Worm (Caenorhabditis elegans): ENCODE data around the gene F44E5.1.
"Not testable (repeated sequence)": the region's sequence is repeated elsewhere in the genome, so short reads cannot be mapped to it uniquely, and the experiment has no call there.

Gene F44E5.1

ce11 chrII:11761806-11762512 is 12.4 kb downstream of the F44E5.1 start (continued):
- TF ChIP-seq hmg-1.1 (GFP tag; IDR thresholded peaks at IDR 0.05) (peak; percentile 73), mdt-29 (GFP tag; IDR thresholded peaks at IDR 0.05) (peak; percentile 63; the same call in 1 of the 2 replicates), lsy-2 (tag; optimal IDR thresholded peaks at IDR 0.05) (peak in 1 of 2 experiments; percentile 86), egl-43 (GFP tag; IDR thresholded peaks at IDR 0.05) (no peak), pha-4 (GFP tag; IDR thresholded peaks at IDR 0.05) (peak; percentile 76; the same call in 1 of the 2 replicates), pha-4 (tag; optimal IDR thresholded peaks at IDR 0.05) (peak; percentile 35), snpc-1.2 (GFP tag; IDR thresholded peaks at IDR 0.05) (peak; percentile 68; the same call in 1 of the 2 replicates), php-3 (GFP tag; IDR thresholded peaks at IDR 0.05) (peak; percentile 71), nhr-25 (tag; optimal IDR thresholded peaks at IDR 0.05; ENCODE audit: borderline replicate concordance, insufficient read depth) (no peak), F49E8.2 (tag; optimal IDR thresholded peaks at IDR 0.05; ENCODE audit: borderline replicate concordance) (no peak), lin-38 (GFP tag; IDR thresholded peaks at IDR 0.05) (peak; percentile 69), lin-29 (GFP tag; IDR thresholded peaks at IDR 0.05) (no peak), nhr-6 (tag; optimal IDR thresholded peaks at IDR 0.05) (peak; percentile 34), vab-7 (GFP tag; IDR thresholded peaks at IDR 0.05) (no peak), R02D3.7 (tag; optimal IDR thresholded peaks at IDR 0.05) (no peak), Y5F2A.4 (GFP tag; optimal IDR thresholded peaks at IDR 0.05) (no peak), ctbp-1 (GFP tag; IDR thresholded peaks at IDR 0.05) (peak; percentile 94), dmd-9 (GFP tag; IDR thresholded peaks at IDR 0.05) (0 out of 2 replicates have a peak, but pooled peaks have one; percentile 24), ceh-32 (tag; optimal IDR thresholded peaks at IDR 0.05; ENCODE audit: poor library complexity) (peak; percentile 57), daf-16 (GFP tag; optimal IDR thresholded peaks at IDR 0.05) (no peak), daf-16 (tag; optimal IDR thresholded peaks at IDR 0.05) (peak; percentile 38), madf-9 (GFP tag; conservative IDR thresholded peaks at IDR 0.05) (no peak; the same call in 1 of the 2 replicates), zfp-2 (tag; optimal IDR thresholded peaks at IDR 0.05) (no peak), nhr-41 (GFP tag; IDR thresholded peaks at IDR 0.05) (no peak), ZK337.2 (GFP tag; IDR thresholded peaks at IDR 0.05) (no peak), saeg-2 (GFP tag; IDR thresholded peaks at IDR 0.05) (0 out of 2 replicates have a peak, but pooled peaks have one; percentile 25), dmd-6 (GFP tag; IDR thresholded peaks at IDR 0.05) (peak; percentile 49; the same call in 1 of the 2 replicates), Y75B8A.6 (GFP tag; IDR thresholded peaks at IDR 0.05) (peak; percentile 87), ceh-44 (GFP tag; IDR thresholded peaks at IDR 0.05) (no peak), tra-1 (GFP tag; IDR thresholded peaks at IDR 0.05) (0 out of 2 replicates have a peak, but pooled peaks have one; percentile 25), hlh-30 (tag; optimal IDR thresholded peaks at IDR 0.05; ENCODE audit: insufficient read depth) (no peak), mdl-1 (tag; optimal IDR thresholded peaks at IDR 0.05) (no peak), T20F7.1 (GFP tag; optimal IDR thresholded peaks at IDR 0.05) (peak; percentile 70), sdz-12 (GFP tag; optimal IDR thresholded peaks at IDR 0.05) (no peak), Y105C5A.15 (GFP tag; IDR thresholded peaks at IDR 0.05) (no peak), ztf-7 (tag; optimal IDR thresholded peaks at IDR 0.05) (peak; percentile 24), hlh-11 (tag; optimal IDR thresholded peaks at IDR 0.05) (peak; percentile 39), jun-1 (tag; optimal IDR thresholded peaks at IDR 0.05) (no peak)

- TF ChIP-seq lin-29 (GFP tag; IDR thresholded peaks at IDR 0.05) (peak; percentile 100), T26A8.4 (GFP tag; IDR thresholded peaks at IDR 0.05) (peak; percentile 99), tag-97 (GFP tag; IDR thresholded peaks at IDR 0.05) (peak; percentile 100), nhr-11 (tag; optimal IDR thresholded peaks at IDR 0.05) (peak; percentile 77), spr-1 (tag; optimal IDR thresholded peaks at IDR 0.05) (peak; percentile 89), nhr-28 (tag; optimal IDR thresholded peaks at IDR 0.05) (peak; percentile 65), saeg-2 (GFP tag; IDR thresholded peaks at IDR 0.05) (peak; percentile 100), mep-1 (tag; optimal IDR thresholded peaks at IDR 0.05) (peak; percentile 81), F37D6.2 (tag; optimal IDR thresholded peaks at IDR 0.05) (peak; percentile 93), rbr-2 (tag; optimal IDR thresholded peaks at IDR 0.05) (peak; percentile 89), pha-4 (GFP tag; IDR thresholded peaks at IDR 0.05) (peak; percentile 99), Y75B8A.6 (GFP tag; IDR thresholded peaks at IDR 0.05) (peak; percentile 100), hlh-30 (tag; optimal IDR thresholded peaks at IDR 0.05; ENCODE audit: insufficient read depth) (peak; percentile 78), ceh-44 (GFP tag; IDR thresholded peaks at IDR 0.05) (peak; percentile 95), nhr-6 (tag; optimal IDR thresholded peaks at IDR 0.05) (peak; percentile 3), Y105C5A.15 (GFP tag; IDR thresholded peaks at IDR 0.05) (peak; percentile 100), dmd-6 (GFP tag; IDR thresholded peaks at IDR 0.05) (peak; percentile 99), php-3 (GFP tag; IDR thresholded peaks at IDR 0.05) (peak; percentile 100), jun-1 (tag; optimal IDR thresholded peaks at IDR 0.05) (peak; percentile 84), mes-2 (tag; optimal IDR thresholded peaks at IDR 0.05; ENCODE audit: poor library complexity, severe bottlenecking) (peak; percentile 75), dmd-9 (GFP tag; IDR thresholded peaks at IDR 0.05) (peak; percentile 98)
- TF ChIP-seq pha-4 (tag; optimal IDR thresholded peaks at IDR 0.05) = not testable (repeated sequence)
These were observed 15.1 kb downstream of the F44E5.1 start, which contains the start of the genes F44E5.4 and F44E5.5 for ce11 chrII:11759277-11759676. Gene F44E5.4, minus strand, starts transcription at chrII:11759311. Gene F44E5.5, plus strand, starts transcription at chrII:11759662.
